Fruit fly (Drosophila melanogaster) whole organism, embryonic: Measurements from ENCODE around the gene CG18281.

Source experiments
- CG10366 ChIP-seq: fragments of 200-800 bp; sonication (Bioruptor generic); IDR thresholded peaks from 2 replicates; pipeline ENCODE4 v1.3.6; 2022; ENCODE audit warnings: missing biosample characterization, missing genetic modification characterization
- CG10654 ChIP-seq: fragments of 200-800 bp; sonication (Bioruptor generic); optimal IDR thresholded peaks from 2 replicates; lab custom pipeline; 2016; ENCODE audit warnings: missing biosample characterization, missing genetic modification characterization
- CG11695 ChIP-seq: fragments of 200-800 bp; sonication (Bioruptor generic); IDR thresholded peaks from 3 replicates; pipeline ENCODE4 v1.3.6; 2022; ENCODE audit warnings: missing biosample characterization, missing genetic modification characterization
- CG12071 ChIP-seq: fragments of 200-800 bp; sonication (Bioruptor generic); optimal IDR thresholded peaks from 3 replicates; lab custom pipeline; 2018; ENCODE audit warnings: missing biosample characterization, mild to moderate bottlenecking, missing genetic modification characterization
- CG12659 ChIP-seq: fragments of 200-800 bp; sonication (Bioruptor generic); optimal IDR thresholded peaks from 3 replicates; lab custom pipeline; 2017; ENCODE audit warnings: mild to moderate bottlenecking, missing biosample characterization, missing genetic modification reagents, missing genetic modification characterization
- CG14860 ChIP-seq: fragments of 200-800 bp; sonication (Bioruptor generic); IDR thresholded peaks from 3 replicates; pipeline ENCODE4 v1.3.6; 2022; ENCODE audit warnings: missing biosample characterization, missing genetic modification characterization; ENCODE audit not compliant: partially characterized antibody
- CG1529 ChIP-seq: fragments of 200-800 bp; sonication (Bioruptor generic); optimal IDR thresholded peaks from 3 replicates; lab custom pipeline; 2018; ENCODE audit warnings: missing biosample characterization, missing genetic modification characterization
- CG2116 ChIP-seq: fragments of 200-800 bp; sonication (Bioruptor generic); optimal IDR thresholded peaks from 3 replicates; lab custom pipeline; 2018; ENCODE audit warnings: missing biosample characterization, mild to moderate bottlenecking, missing genetic modification characterization
- CG2129 ChIP-seq: fragments of 200-800 bp; sonication (Bioruptor generic); IDR thresholded peaks from 2 replicates; pipeline ENCODE4 v1.3.6; 2022; ENCODE audit warnings: missing biosample characterization, missing genetic modification characterization; ENCODE audit not compliant: partially characterized antibody
- CG2202 ChIP-seq: fragments of 200-800 bp; sonication (Bioruptor generic); optimal IDR thresholded peaks from 2 replicates; lab custom pipeline; 2018; ENCODE audit warnings: missing biosample characterization, mild to moderate bottlenecking, missing genetic modification characterization
- CG2889 ChIP-seq: fragments of 200-800 bp; sonication (Bioruptor generic); IDR thresholded peaks from 3 replicates; pipeline ENCODE4 v1.3.6; 2022; ENCODE audit warnings: missing biosample characterization, missing genetic modification characterization
- CG31441 ChIP-seq: fragments of 200-800 bp; sonication (Bioruptor generic); IDR thresholded peaks from 2 replicates; pipeline ENCODE4 v1.3.6; 2022; ENCODE audit warnings: missing biosample characterization, missing genetic modification characterization
- CG3281 ChIP-seq: fragments of 200-800 bp; sonication (Bioruptor generic); optimal IDR thresholded peaks from 3 replicates; lab custom pipeline; 2017; ENCODE audit warnings: missing biosample characterization, mild to moderate bottlenecking, missing genetic modification characterization
- CG33213 ChIP-seq: fragments of 200-800 bp; sonication (Bioruptor generic); optimal IDR thresholded peaks from 3 replicates; lab custom pipeline; 2016; ENCODE audit warnings: missing biosample characterization, missing genetic modification characterization
- CG6272 ChIP-seq: fragments of 200-800 bp; sonication (Bioruptor generic); IDR thresholded peaks from 2 replicates; pipeline ENCODE4 v1.3.6; 2022; ENCODE audit warnings: missing biosample characterization, missing genetic modification characterization
- CG7271 ChIP-seq: fragments of 200-800 bp; sonication (Bioruptor generic); optimal IDR thresholded peaks from 2 replicates; lab custom pipeline; 2018; ENCODE audit warnings: missing biosample characterization, mild to moderate bottlenecking, missing genetic modification characterization, moderate library complexity
- CG9932 ChIP-seq: fragments of 200-800 bp; sonication (Bioruptor generic); IDR thresholded peaks from 2 replicates; pipeline ENCODE4 v1.3.6; 2022; ENCODE audit warnings: missing biosample characterization, missing genetic modification characterization
- CTCF ChIP-seq: fragments of 200-800 bp; sonication (Bioruptor generic); optimal IDR thresholded peaks from 2 replicates; lab custom pipeline; 2017; ENCODE audit warnings: missing biosample characterization, mild to moderate bottlenecking, missing genetic modification characterization, moderate library complexity
- D ChIP-seq, 2 experiments: fragments of 200-800 bp in 1 of 2; fragments of >200 bp in 1 of 2; sonication (Bioruptor generic) in 1 of 2; optimal IDR thresholded peaks; 2 replicates in 1 of 2; 3 replicates in 1 of 2; lab custom pipeline; 2017; ENCODE audit warnings: mild to moderate bottlenecking in 1 of 2, missing biosample characterization in 1 of 2, missing genetic modification characterization in 1 of 2, missing genetic modification reagents in 1 of 2
- Dref ChIP-seq: fragments of 200-800 bp; sonication (Bioruptor generic); IDR thresholded peaks from 2 replicates; pipeline ENCODE4 v1.3.6; 2022; ENCODE audit warnings: missing biosample characterization, missing genetic modification characterization
- Kr ChIP-seq: fragments of 200-800 bp; sonication (Bioruptor generic); optimal IDR thresholded peaks from 2 replicates; lab custom pipeline; 2017; ENCODE audit warnings: missing biosample characterization, mild to moderate bottlenecking, missing genetic modification characterization
- Sox102F ChIP-seq: fragments of 200-800 bp; sonication (Bioruptor generic); optimal IDR thresholded peaks from 2 replicates; lab custom pipeline; 2018; ENCODE audit warnings: missing biosample characterization, mild to moderate bottlenecking, missing genetic modification characterization, moderate library complexity
- Taf1 ChIP-seq: fragments of 200-800 bp; sonication (Bioruptor generic); IDR thresholded peaks from 2 replicates; pipeline ENCODE4 v1.3.6; 2022; ENCODE audit warnings: missing biosample characterization, missing genetic modification characterization
- bcd ChIP-seq: fragments of 200-800 bp; sonication (Bioruptor generic); optimal IDR thresholded peaks from 2 replicates; lab custom pipeline; 2017; ENCODE audit warnings: missing biosample characterization, mild to moderate bottlenecking, missing genetic modification characterization
- cato ChIP-seq: fragments of 200-800 bp; sonication (Bioruptor generic); optimal IDR thresholded peaks from 2 replicates; lab custom pipeline; 2016; ENCODE audit warnings: missing biosample characterization, missing genetic modification characterization, borderline replicate concordance
- cg ChIP-seq: fragments of 200-800 bp; sonication (Bioruptor generic); optimal IDR thresholded peaks from 3 replicates; lab custom pipeline; 2019; ENCODE audit warnings: missing biosample characterization, mild to moderate bottlenecking, missing genetic modification characterization, moderate library complexity
- chif ChIP-seq, 2 experiments: fragments of 200-800 bp; sonication (Bioruptor generic); optimal IDR thresholded peaks; 3 replicates each; lab custom pipeline; 2016; ENCODE audit warnings: missing biosample characterization in 2 of 2, missing genetic modification characterization in 2 of 2
- dmrt11E ChIP-seq: fragments of 200-800 bp; sonication (Bioruptor generic); optimal IDR thresholded peaks from 3 replicates; lab custom pipeline; 2018; ENCODE audit warnings: missing biosample characterization, mild to moderate bottlenecking, missing genetic modification characterization, moderate library complexity
- emc ChIP-seq: fragments of 200-800 bp; sonication (Bioruptor generic); optimal IDR thresholded peaks from 2 replicates; lab custom pipeline; 2016; ENCODE audit warnings: missing biosample characterization, missing genetic modification characterization
- esg ChIP-seq: fragments of 200-800 bp; sonication (Bioruptor generic); conservative IDR thresholded peaks from 2 replicates; pipeline ENCODE4 v1.3.6; 2022; ENCODE audit warnings: missing biosample characterization, missing genetic modification characterization
- exex ChIP-seq: fragments of 200-800 bp; sonication (Bioruptor generic); optimal IDR thresholded peaks from 4 replicates; lab custom pipeline; 2018; ENCODE audit warnings: missing biosample characterization, mild to moderate bottlenecking, missing genetic modification characterization, moderate library complexity
- gsb ChIP-seq: fragments of 200-800 bp; sonication (Bioruptor generic); IDR thresholded peaks from 2 replicates; pipeline ENCODE4 v1.3.6; 2022; ENCODE audit warnings: missing biosample characterization, missing genetic modification characterization
- hbn ChIP-seq: fragments of 200-800 bp; sonication (Bioruptor generic); IDR thresholded peaks from 2 replicates; pipeline ENCODE4 v1.3.6; 2022; ENCODE audit warnings: missing biosample characterization, missing genetic modification characterization; ENCODE audit not compliant: partially characterized antibody
- ind ChIP-seq: fragments of 200-800 bp; sonication (Bioruptor generic); optimal IDR thresholded peaks from 3 replicates; lab custom pipeline; 2016; ENCODE audit warnings: missing biosample characterization, missing genetic modification characterization
- kah ChIP-seq: fragments of 200-800 bp; sonication (Bioruptor generic); optimal IDR thresholded peaks from 2 replicates; lab custom pipeline; 2018; ENCODE audit warnings: missing biosample characterization, mild to moderate bottlenecking, missing genetic modification characterization
- lbe ChIP-seq: fragments of 200-800 bp; sonication (Bioruptor generic); optimal IDR thresholded peaks from 2 replicates; lab custom pipeline; 2016; ENCODE audit warnings: missing biosample characterization, mild to moderate bottlenecking, missing genetic modification characterization
- mld ChIP-seq: fragments of 200-800 bp; sonication (Bioruptor generic); IDR thresholded peaks from 3 replicates; pipeline ENCODE4 v1.3.6; 2022; ENCODE audit warnings: missing biosample characterization, missing genetic modification characterization; ENCODE audit not compliant: partially characterized antibody
- nmo ChIP-seq: fragments of 200-800 bp; sonication (Bioruptor generic); optimal IDR thresholded peaks from 2 replicates; lab custom pipeline; 2018; ENCODE audit warnings: missing biosample characterization, mild to moderate bottlenecking, missing genetic modification characterization, moderate library complexity
- odd ChIP-seq: fragments of 200-800 bp; sonication (Bioruptor generic); optimal IDR thresholded peaks from 2 replicates; lab custom pipeline; 2017; ENCODE audit warnings: missing biosample characterization, mild to moderate bottlenecking, missing genetic modification characterization
- org-1 ChIP-seq: fragments of 200-800 bp; sonication (Bioruptor generic); optimal IDR thresholded peaks from 2 replicates; lab custom pipeline; 2017; ENCODE audit warnings: missing biosample characterization, missing genetic modification characterization
- prd ChIP-seq, 3 experiments: fragments of >200 bp in 2 of 3; fragments of 200-800 bp in 1 of 3; sonication (Bioruptor generic) in 1 of 3; optimal IDR thresholded peaks in 2 of 3; IDR thresholded peaks in 1 of 3; 2 replicates in 2 of 3; 3 replicates in 1 of 3; pipeline versions ENCODE4 v1.3.6 to Lab custom; 2017 to 2022; ENCODE audit warnings: missing biosample characterization in 1 of 3, missing genetic modification characterization in 1 of 3
- pzg ChIP-seq: fragments of 200-800 bp; sonication (Bioruptor generic); optimal IDR thresholded peaks from 3 replicates; lab custom pipeline; 2018; ENCODE audit warnings: missing biosample characterization, mild to moderate bottlenecking, missing genetic modification characterization, moderate library complexity
- sob ChIP-seq: fragments of 200-800 bp; sonication (Bioruptor generic); IDR thresholded peaks from 2 replicates; pipeline ENCODE4 v1.3.6; 2022; ENCODE audit warnings: missing biosample characterization, missing genetic modification characterization
- tll ChIP-seq, 2 experiments: fragments of 200-800 bp in 1 of 2; fragments of >200 bp in 1 of 2; sonication (Bioruptor generic) in 1 of 2; optimal IDR thresholded peaks; 2 replicates each; lab custom pipeline; 2017 to 2019; ENCODE audit warnings: missing biosample characterization in 2 of 2, missing genetic modification characterization in 2 of 2, mild to moderate bottlenecking in 1 of 2, moderate library complexity in 1 of 2
- trem ChIP-seq: fragments of 200-800 bp; optimal IDR thresholded peaks from 3 replicates; lab custom pipeline; 2019; ENCODE audit warnings: missing biosample characterization, mild to moderate bottlenecking, missing genetic modification characterization, moderate library complexity
- ttk ChIP-seq: fragments of 200-800 bp; sonication (Bioruptor generic); IDR thresholded peaks from 2 replicates; pipeline ENCODE4 v2.1.2; 2022; ENCODE audit warnings: missing biosample characterization, missing genetic modification characterization
- usp ChIP-seq: fragments of >200 bp; optimal IDR thresholded peaks from 2 replicates; lab custom pipeline; 2017; ENCODE audit warnings: missing biosample characterization, missing genetic modification characterization
- zen ChIP-seq: fragments of 200-800 bp; sonication (Bioruptor generic); optimal IDR thresholded peaks from 3 replicates; lab custom pipeline; 2018; ENCODE audit warnings: missing biosample characterization, mild to moderate bottlenecking, missing genetic modification characterization, moderate library complexity

CG18281 gene

dm6 chr3L:20509121-20509934, 9.7 kb downstream of the CG18281 start (continued):
- TF ChIP-seq kah (GFP tag; lab: Kevin White, UChicago) (peak; percentile 35), Taf1 (no peak), D (optimal IDR thresholded peaks at IDR 0.05; lab: Kevin White, UChicago) (no peak), D (GFP tag; optimal IDR thresholded peaks at IDR 0.05; lab: Kevin White, UChicago) (peak; percentile 70), nmo (GFP tag; lab: Kevin White, UChicago) (peak; percentile 89), sob (GFP tag; lab: Robert Waterston, UW) (peak; percentile 39; the same call in 1 of the 2 replicates), ttk (peak; percentile 13; the same call in 1 of the 2 replicates), bcd (peak; percentile 82), usp (GFP tag; lab: Kevin White, UChicago) (no peak), cg (GFP tag; lab: Kevin White, UChicago) (no peak), tll (GFP tag; optimal IDR thresholded peaks at IDR 0.05; lab: Kevin White, UChicago) (no peak), CG7271 (tag; lab: Kevin White, UChicago) (no peak), hbn (GFP tag; lab: Robert Waterston, UW) (no peak), CG1529 (peak; percentile 60), CG6272 (GFP tag; lab: Robert Waterston, UW) (no peak), CG10366 (GFP tag; lab: Robert Waterston, UW) (peak; percentile 23), zen (peak; percentile 25), CG3281 (peak; percentile 92), exex (tag; lab: Kevin White, UChicago) (peak; percentile 51), CG11695 (GFP tag; lab: Robert Waterston, UW) (peak; percentile 41; the same call in 1 of the 3 replicates), ind (GFP tag; lab: Kevin White, UChicago) (peak; percentile 63), gsb (GFP tag; lab: Robert Waterston, UW) (no peak), odd (GFP tag; lab: Kevin White, UChicago) (peak; percentile 77), org-1 (GFP tag; lab: Kevin White, UChicago) (peak; percentile 79), emc (GFP tag; lab: Kevin White, UChicago) (peak; percentile 55), CG2116 (GFP tag; lab: Kevin White, UChicago) (peak; percentile 33), trem (peak; percentile 58), Dref (GFP tag; lab: Robert Waterston, UW) (no peak), esg (GFP tag; lab: Robert Waterston, UW) (peak; percentile 37; the same call in 1 of the 2 replicates), CG12071 (GFP tag; lab: Kevin White, UChicago) (no peak), CG9932 (GFP tag; lab: Robert Waterston, UW) (peak; percentile 54), CG31441 (GFP tag; lab: Robert Waterston, UW) (peak; percentile 75), CG2202 (tag; lab: Kevin White, UChicago) (peak; percentile 37), dmrt11E (tag; lab: Kevin White, UChicago) (peak; percentile 78), lbe (GFP tag; lab: Kevin White, UChicago) (no peak), CG2889 (GFP tag; lab: Robert Waterston, UW) (no peak), CG10654 (peak; percentile 40), CG12659 (peak; percentile 86), prd (optimal IDR thresholded peaks at IDR 0.05; lab: Kevin White, UChicago) (no peak), prd (GFP tag; IDR thresholded peaks at IDR 0.05; lab: Robert Waterston, UW) (peak; percentile 41; the same call in 2 of the 3 replicates), cato (GFP tag; lab: Kevin White, UChicago) (peak; percentile 17), CG2129 (GFP tag; lab: Robert Waterston, UW) (no peak), Kr (GFP tag; lab: Kevin White, UChicago) (no peak), Sox102F (GFP tag; lab: Kevin White, UChicago) (peak; percentile 72), pzg (GFP tag; lab: Kevin White, UChicago) (no peak), CG14860 (no peak), CTCF (GFP tag; lab: Kevin White, UChicago) (no peak), CG33213 (GFP tag; lab: Kevin White, UChicago) (peak; percentile 44), chif (GFP tag; optimal IDR thresholded peaks at IDR 0.05; lab: Kevin White, UChicago) (peak; percentile 57 to 67), mld (no peak)
